Fruit fly (Drosophila melanogaster): ENCODE data around the gene Cpr78Cc.
A peak's percentile ranks its signal among the peaks of the same experiment; 100 is the strongest.

DNA sequence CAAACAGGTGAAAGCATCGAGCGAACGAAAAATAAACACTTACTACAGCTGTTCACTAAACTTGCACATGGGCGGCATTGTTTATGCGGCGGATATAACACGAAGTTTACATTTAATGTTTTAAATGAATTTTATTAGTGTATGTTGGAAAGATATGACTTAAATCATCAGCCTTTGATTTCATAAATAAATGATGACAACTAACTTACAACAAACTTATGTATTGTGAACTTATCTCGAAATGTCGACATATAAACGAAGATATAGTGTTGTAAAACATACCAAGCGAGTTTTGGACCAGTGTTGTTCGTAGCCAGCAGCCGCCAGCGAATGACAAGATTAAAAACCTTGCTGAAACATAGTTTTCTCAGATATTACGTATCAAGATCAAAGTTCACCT lies 4.0 kb downstream of the Cpr78Cc start, which contains the start of the genes CG11309 and CG7632:
- peak; percentile 99 for TF ChIP-seq CG18619 (GFP tag; optimal IDR thresholded peaks at IDR 0.05)
- TF ChIP-seq CG11723 (GFP tag; optimal IDR thresholded peaks at IDR 0.05) = peak; percentile 99
- peak; percentile 100 for TF ChIP-seq lab (GFP tag; optimal IDR thresholded peaks at IDR 0.05)
- TF ChIP-seq cas (GFP tag; IDR thresholded peaks at IDR 0.05) = peak; percentile 97
- peak; percentile 94 for TF ChIP-seq CG5180 (GFP tag; optimal IDR thresholded peaks at IDR 0.05)
- peak; percentile 98 for TF ChIP-seq slp2 (GFP tag; optimal IDR thresholded peaks at IDR 0.05)
- TF ChIP-seq nmo (GFP tag; optimal IDR thresholded peaks at IDR 0.05) = peak; percentile 100
